Worm (Caenorhabditis elegans) whole organism, young adult: ENCODE data around the gene fbxb-74.

Experiments used
- B0019.2 ChIP-seq: fragments of 200-800 bp; sonication (Bioruptor generic); conservative IDR thresholded peaks from 2 replicates; pipeline ENCODE4 v1.3.6; 2022; ENCODE audit warnings: missing genetic modification reagents, missing genetic modification characterization, missing compliant biosample characterization
- B0261.1 ChIP-seq: sonication (generic microtip); optimal IDR thresholded peaks from 2 replicates; lab custom pipeline; 2016; ENCODE audit warnings: mild to moderate bottlenecking, missing genetic modification characterization, moderate library complexity, missing compliant biosample characterization
- F23B12.7 ChIP-seq: sonication (generic microtip); optimal IDR thresholded peaks from 2 replicates; lab custom pipeline; 2017; ENCODE audit warnings: missing genetic modification characterization, mild to moderate bottlenecking, missing compliant biosample characterization, antibody characterized with exemption, moderate library complexity; ENCODE audit not compliant: insufficient read depth
- F52B5.7 ChIP-seq: sonication (generic microtip); optimal IDR thresholded peaks from 2 replicates; lab custom pipeline; 2016; ENCODE audit warnings: mild to moderate bottlenecking, missing genetic modification characterization, missing compliant biosample characterization
- F55B11.4 ChIP-seq: sonication (generic microtip); optimal IDR thresholded peaks from 2 replicates; lab custom pipeline; 2016; ENCODE audit warnings: missing compliant biosample characterization, missing genetic modification characterization, borderline replicate concordance; ENCODE audit not compliant: insufficient read depth
- F57A8.1 ChIP-seq: fragments of 200-800 bp; sonication (Bioruptor generic); optimal IDR thresholded peaks from 2 replicates; lab custom pipeline; 2018; ENCODE audit warnings: mild to moderate bottlenecking, missing genetic modification characterization, moderate library complexity, missing compliant biosample characterization
- Y53F4B.3 ChIP-seq: fragments of 200-800 bp; sonication (Bioruptor generic); IDR thresholded peaks from 2 replicates; pipeline ENCODE4 v1.3.6; 2022; ENCODE audit warnings: missing genetic modification reagents, missing genetic modification characterization, missing compliant biosample characterization
- Y56A3A.18 ChIP-seq: fragments of 200-800 bp; sonication (Bioruptor generic); IDR thresholded peaks from 2 replicates; pipeline ENCODE4 v1.3.6; 2022; ENCODE audit warnings: missing genetic modification reagents, missing genetic modification characterization, missing compliant biosample characterization
- Y67H2A.10 ChIP-seq: fragments of 200-800 bp; sonication (Bioruptor generic); conservative IDR thresholded peaks from 2 replicates; pipeline ENCODE4 v1.3.6; 2022; ENCODE audit warnings: missing genetic modification reagents, missing genetic modification characterization, missing compliant biosample characterization
- ZK185.1 ChIP-seq: sonication (generic microtip); optimal IDR thresholded peaks from 2 replicates; lab custom pipeline; 2016; ENCODE audit warnings: mild to moderate bottlenecking, missing genetic modification characterization, missing compliant biosample characterization; ENCODE audit not compliant: poor library complexity, severe bottlenecking
- attf-3 ChIP-seq: fragments of 200-800 bp; sonication (Bioruptor generic); conservative IDR thresholded peaks from 2 replicates; pipeline ENCODE4 v1.3.6; 2022; ENCODE audit warnings: missing genetic modification reagents, missing genetic modification characterization, missing compliant biosample characterization
- attf-6 ChIP-seq: fragments of 200-800 bp; sonication (Bioruptor generic); IDR thresholded peaks from 2 replicates; pipeline ENCODE4 v1.3.6; 2022; ENCODE audit warnings: missing genetic modification reagents, missing genetic modification characterization, missing compliant biosample characterization
- ccch-3 ChIP-seq: fragments of 200-800 bp; sonication (Bioruptor generic); optimal IDR thresholded peaks from 2 replicates; lab custom pipeline; 2018; ENCODE audit warnings: mild to moderate bottlenecking, missing genetic modification characterization, missing compliant biosample characterization
- ceh-100 ChIP-seq: fragments of 200-800 bp; sonication (Bioruptor generic); IDR thresholded peaks from 2 replicates; pipeline ENCODE4 v1.3.6; 2022; ENCODE audit warnings: missing genetic modification reagents, missing genetic modification characterization, missing compliant biosample characterization
- ceh-27 ChIP-seq: fragments of 200-800 bp; sonication (Bioruptor generic); optimal IDR thresholded peaks from 2 replicates; lab custom pipeline; 2018; ENCODE audit warnings: mild to moderate bottlenecking, missing genetic modification characterization, moderate library complexity, missing compliant biosample characterization
- chd-7 ChIP-seq: sonication (generic microtip); optimal IDR thresholded peaks from 2 replicates; lab custom pipeline; 2016; ENCODE audit warnings: mild to moderate bottlenecking, missing genetic modification characterization, moderate library complexity, missing compliant biosample characterization
- egl-44 ChIP-seq: fragments of 200-800 bp; sonication (Bioruptor generic); IDR thresholded peaks from 2 replicates; pipeline ENCODE4 v1.3.6; 2022; ENCODE audit warnings: missing genetic modification reagents, missing genetic modification characterization, missing compliant biosample characterization
- ets-4 ChIP-seq: fragments of 200-800 bp; sonication (Bioruptor generic); optimal IDR thresholded peaks from 2 replicates; lab custom pipeline; 2018; ENCODE audit warnings: mild to moderate bottlenecking, missing genetic modification characterization, missing compliant biosample characterization
- hlh-26 ChIP-seq: fragments of 200-800 bp; sonication (Bioruptor generic); conservative IDR thresholded peaks from 2 replicates; pipeline ENCODE4 v1.3.6; 2022; ENCODE audit warnings: missing genetic modification reagents, missing genetic modification characterization, missing compliant biosample characterization
- hmg-1.2 ChIP-seq: fragments of 200-800 bp; sonication (Bioruptor generic); IDR thresholded peaks from 2 replicates; pipeline ENCODE4 v1.3.6; 2022; ENCODE audit warnings: missing genetic modification reagents, missing genetic modification characterization, missing compliant biosample characterization
- lag-1 ChIP-seq: fragments of 200-800 bp; sonication (Bioruptor generic); IDR thresholded peaks from 2 replicates; pipeline ENCODE4 v1.3.6; 2022; ENCODE audit warnings: missing genetic modification reagents, missing genetic modification characterization, missing compliant biosample characterization
- lin-54 ChIP-seq: fragments of 200-800 bp; sonication (Bioruptor generic); optimal IDR thresholded peaks from 2 replicates; lab custom pipeline; 2018; ENCODE audit warnings: mild to moderate bottlenecking, missing genetic modification characterization, missing compliant biosample characterization
- madf-3 ChIP-seq: fragments of 200-800 bp; sonication (Bioruptor generic); IDR thresholded peaks from 2 replicates; pipeline ENCODE4 v1.3.6; 2022; ENCODE audit warnings: missing genetic modification reagents, missing genetic modification characterization, missing compliant biosample characterization
- nfyb-1 ChIP-seq: fragments of 200-800 bp; sonication (Bioruptor generic); IDR thresholded peaks from 2 replicates; pipeline ENCODE4 v1.3.6; 2022; ENCODE audit warnings: missing genetic modification reagents, missing genetic modification characterization, missing compliant biosample characterization
- pha-4 ChIP-seq: fragments of 150-350 bp; sonication (generic microtip); optimal IDR thresholded peaks from 2 replicates; lab custom pipeline; 2014; ENCODE audit warnings: missing biosample characterization, missing genetic modification reagents, missing genetic modification characterization
- rcor-1 ChIP-seq: fragments of 200-800 bp; sonication (Bioruptor generic); IDR thresholded peaks from 2 replicates; pipeline ENCODE4 v1.3.6; 2022; ENCODE audit warnings: missing genetic modification reagents, missing genetic modification characterization, missing compliant biosample characterization
- rec-8 ChIP-seq, 2 experiments: sonication (generic microtip); optimal IDR thresholded peaks; 2 replicates each; lab custom pipeline; 2016; ENCODE audit warnings: mild to moderate bottlenecking in 2 of 2, missing genetic modification characterization in 2 of 2, missing genetic modification reagents in 2 of 2, missing genotype in 2 of 2, missing biosample characterization in 1 of 2, missing compliant biosample characterization in 1 of 2, moderate library complexity in 1 of 2
- repo-1 ChIP-seq: sonication (generic microtip); optimal IDR thresholded peaks from 2 replicates; lab custom pipeline; 2017; ENCODE audit warnings: mild to moderate bottlenecking, missing genetic modification characterization, missing compliant biosample characterization
- rpc-1 ChIP-seq, 2 experiments: fragments of 150-350 bp in 1 of 2; sonication (generic microtip) in 1 of 2; optimal IDR thresholded peaks; 2 replicates each; lab custom pipeline; 2014 to 2018; ENCODE audit warnings: missing biosample characterization in 1 of 2, missing genetic modification characterization in 1 of 2, missing genetic modification reagents in 1 of 2, missing genotype in 1 of 2
- snpc-4 ChIP-seq, 5 experiments: fragments of 150-350 bp in 1 of 5; sonication (generic microtip) in 4 of 5; optimal IDR thresholded peaks; 2 replicates each; lab custom pipeline; 2014 to 2018; ENCODE audit warnings: missing genetic modification characterization in 5 of 5, missing biosample characterization in 3 of 5, antibody characterized with exemption in 2 of 5, mild to moderate bottlenecking in 2 of 5, missing compliant biosample characterization in 2 of 5, missing genotype in 2 of 5, moderate library complexity in 2 of 5, missing genetic modification reagents in 1 of 5
- tbp1 ChIP-seq: fragments of 200-800 bp; sonication (Bioruptor generic); optimal IDR thresholded peaks from 2 replicates; lab custom pipeline; 2018; ENCODE audit warnings: mild to moderate bottlenecking, missing genetic modification characterization, missing compliant biosample characterization
- unc-130 ChIP-seq: sonication (generic microtip); optimal IDR thresholded peaks from 2 replicates; lab custom pipeline; 2016; ENCODE audit warnings: missing genetic modification reagents, missing genetic modification characterization, missing compliant biosample characterization
- unc-62 ChIP-seq: fragments of 150-350 bp; optimal IDR thresholded peaks from 2 replicates; lab custom pipeline; 2014; ENCODE audit warnings: missing biosample characterization, missing genetic modification reagents, missing genetic modification characterization
- ztf-25 ChIP-seq: fragments of 200-800 bp; sonication (Bioruptor generic); IDR thresholded peaks from 2 replicates; pipeline ENCODE4 v1.3.6; 2022; ENCODE audit warnings: missing genetic modification reagents, missing genetic modification characterization, missing compliant biosample characterization
- ztf-28 ChIP-seq: fragments of 200-800 bp; sonication (Bioruptor generic); IDR thresholded peaks from 2 replicates; pipeline ENCODE4 v1.3.6; 2022; ENCODE audit warnings: missing genetic modification reagents, missing genetic modification characterization, missing compliant biosample characterization

The fbxb-74 gene

DNA sequence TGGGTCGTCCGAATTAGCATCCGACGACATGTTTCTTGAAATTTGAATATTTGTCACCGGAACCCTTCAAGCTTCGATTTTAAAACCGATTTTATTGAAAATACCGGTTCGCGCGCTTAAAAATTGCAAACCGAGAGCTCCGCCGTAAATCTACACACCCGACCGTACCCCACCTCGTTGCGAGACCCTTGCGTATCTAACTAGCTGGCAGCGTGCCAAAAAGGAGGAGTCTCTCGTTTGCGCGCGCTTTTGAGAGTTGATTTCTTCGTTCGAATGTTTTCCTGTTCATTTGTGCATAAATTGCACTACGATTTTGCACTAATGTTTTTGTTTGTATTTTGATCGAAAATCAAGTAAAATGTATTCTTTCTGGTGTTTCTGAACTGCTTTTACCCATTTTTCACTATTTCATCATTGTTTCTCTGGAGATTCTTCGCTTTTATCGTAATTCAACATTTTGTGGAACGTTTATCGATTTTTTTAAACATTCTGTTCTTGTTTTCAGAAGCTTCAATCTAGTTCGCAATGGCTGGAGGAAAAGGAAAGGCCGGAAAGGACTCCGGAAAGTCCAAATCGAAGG lies 6.7 kb upstream of the fbxb-74 start, which contains the start of the genes wapl-1 and htz-1 (continued):
- TF ChIP-seq ceh-27 (GFP tag; lab: Kevin White, UChicago) (peak; percentile 94), tbp1 (GFP tag; lab: Kevin White, UChicago) (peak; percentile 76), rec-8 (tag; optimal IDR thresholded peaks at IDR 0.05; lab: Kevin White, UChicago) (no peak), hlh-26 (GFP tag; lab: Robert Waterston, UW) (no peak), lin-54 (peak; percentile 95), ztf-25 (GFP tag; lab: Robert Waterston, UW) (peak; percentile 66; the same call in 1 of the 2 replicates), nfyb-1 (peak; percentile 93), ZK185.1 (tag; lab: Kevin White, UChicago) (peak; percentile 88), madf-3 (peak; percentile 92), rpc-1 (optimal IDR thresholded peaks at IDR 0.05; lab: Kevin White, UChicago) (no peak), rpc-1 (tag; optimal IDR thresholded peaks at IDR 0.05; lab: Kevin White, UChicago) (no peak), ztf-28 (GFP tag; lab: Robert Waterston, UW) (0 out of 2 replicates have a peak, but pooled peaks have one; percentile 66), B0261.1 (tag; lab: Kevin White, UChicago) (no peak), egl-44 (no peak), F23B12.7 (tag; lab: Kevin White, UChicago) (peak; percentile 58), lag-1 (no peak), ets-4 (no peak), Y56A3A.18 (GFP tag; lab: Robert Waterston, UW) (peak; percentile 60; the same call in 1 of the 2 replicates), chd-7 (tag; lab: Kevin White, UChicago) (peak; percentile 62), unc-130 (peak; percentile 74), ccch-3 (GFP tag; lab: Kevin White, UChicago) (no peak), pha-4 (tag; lab: Kevin White, UChicago) (peak; percentile 88), Y67H2A.10 (GFP tag; lab: Robert Waterston, UW) (0 out of 2 replicates have a peak, but pooled peaks have one; percentile 66), F57A8.1 (GFP tag; lab: Kevin White, UChicago) (no peak), snpc-4 (GFP tag; optimal IDR thresholded peaks at IDR 0.05; lab: Kevin White, UChicago) (peak; percentile 23), snpc-4 (tag; optimal IDR thresholded peaks at IDR 0.05; lab: Kevin White, UChicago) (peak; percentile 73 to 85 (median 83)), F55B11.4 (tag; lab: Kevin White, UChicago) (no peak), B0019.2 (GFP tag; lab: Robert Waterston, UW) (peak; percentile 93), repo-1 (tag; lab: Kevin White, UChicago) (peak; percentile 80), hmg-1.2 (peak; percentile 81), unc-62 (GFP tag; lab: Kevin White, UChicago) (peak; percentile 21), ceh-100 (peak; percentile 81)

DNA sequence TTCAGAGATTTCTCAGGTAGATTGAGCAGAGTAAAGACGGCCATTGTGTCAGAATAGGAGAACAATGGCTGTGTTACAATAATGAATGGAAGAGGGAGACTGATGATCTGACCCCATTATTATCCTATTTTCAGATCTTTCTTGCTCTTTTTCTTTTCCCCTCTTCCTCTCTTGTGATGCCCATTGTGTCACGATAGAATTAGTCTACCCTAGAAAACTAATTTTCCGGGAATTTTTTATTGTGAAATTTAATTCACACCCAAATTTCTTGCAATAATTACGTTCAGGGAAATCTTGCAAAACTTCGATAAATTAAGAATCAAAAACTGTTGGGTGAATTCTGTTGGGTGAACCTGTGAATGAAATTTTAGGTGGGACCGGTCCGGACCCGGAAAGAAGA lies 2.0 kb upstream of the fbxb-74 start, which contains the start of gene fbxb-75:
Gene fbxb-75, minus strand, starts transcription at position 101 of the 400 bp plus-strand sequence.
- TF ChIP-seq Y53F4B.3 = no peak
- no peak for TF ChIP-seq F52B5.7
- no peak for TF ChIP-seq snpc-4 (GFP tag; optimal IDR thresholded peaks at IDR 0.05; lab: Kevin White, UChicago)
- TF ChIP-seq snpc-4 (tag; optimal IDR thresholded peaks at IDR 0.05; lab: Kevin White, UChicago) = no peak
- no peak for TF ChIP-seq rec-8 (tag; optimal IDR thresholded peaks at IDR 0.05; lab: Kevin White, UChicago)
- TF ChIP-seq rcor-1 (GFP tag; lab: Robert Waterston, UW) = no peak
- no peak for TF ChIP-seq egl-44
- TF ChIP-seq attf-6 (GFP tag; lab: Robert Waterston, UW) = no peak
- TF ChIP-seq attf-3 (GFP tag; lab: Robert Waterston, UW) = no peak
- TF ChIP-seq nfyb-1 = no peak
- no peak for TF ChIP-seq ets-4
